Fruit fly (Drosophila melanogaster): ENCODE measurements around the gene CG12439.

The CG12439 gene

dm6 chr2L:9076821-9077220 lies at the start of gene CG12439:
CG12439 (plus strand) TSS chr2L:9077121.
- TF ChIP-seq psq (optimal IDR thresholded peaks at IDR 0.05) (no peak), CG8478 (optimal IDR thresholded peaks at IDR 0.05) (no peak), pan (optimal IDR thresholded peaks at IDR 0.05) (no peak)

DNA sequence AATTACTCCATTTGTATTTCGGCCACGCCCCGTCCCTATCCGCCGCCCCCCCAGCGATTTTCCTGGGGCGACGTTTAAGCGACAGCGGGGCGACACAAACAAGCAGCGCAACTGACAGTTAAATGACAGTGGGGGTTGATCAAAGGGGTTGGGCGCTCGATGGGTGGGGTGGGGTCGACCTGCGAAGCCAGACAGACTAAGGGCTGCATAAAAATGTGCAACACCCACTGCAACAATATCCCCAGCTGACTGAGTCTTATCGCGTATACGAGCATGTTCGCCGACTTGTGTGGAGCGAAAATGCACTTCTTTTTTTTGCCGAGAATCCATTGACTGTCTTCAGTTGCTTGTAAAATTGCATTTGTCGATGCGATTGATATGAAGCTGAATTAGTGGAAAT lies 45.2 kb upstream of the CG12439 start, which contains the start of gene CG9582:
CG9582 (minus strand) TSS at position 101 of the 400 bp plus-strand sequence.
- TF ChIP-seq CG8478 (optimal IDR thresholded peaks at IDR 0.05): no peak
- no peak for TF ChIP-seq usp (GFP tag; optimal IDR thresholded peaks at IDR 0.05)
- no peak for TF ChIP-seq psq (optimal IDR thresholded peaks at IDR 0.05)
- TF ChIP-seq pan (optimal IDR thresholded peaks at IDR 0.05): no peak
- TF ChIP-seq EcR (GFP tag; optimal IDR thresholded peaks at IDR 0.05): no peak
- no peak for TF ChIP-seq Dll (optimal IDR thresholded peaks at IDR 0.05)

DNA sequence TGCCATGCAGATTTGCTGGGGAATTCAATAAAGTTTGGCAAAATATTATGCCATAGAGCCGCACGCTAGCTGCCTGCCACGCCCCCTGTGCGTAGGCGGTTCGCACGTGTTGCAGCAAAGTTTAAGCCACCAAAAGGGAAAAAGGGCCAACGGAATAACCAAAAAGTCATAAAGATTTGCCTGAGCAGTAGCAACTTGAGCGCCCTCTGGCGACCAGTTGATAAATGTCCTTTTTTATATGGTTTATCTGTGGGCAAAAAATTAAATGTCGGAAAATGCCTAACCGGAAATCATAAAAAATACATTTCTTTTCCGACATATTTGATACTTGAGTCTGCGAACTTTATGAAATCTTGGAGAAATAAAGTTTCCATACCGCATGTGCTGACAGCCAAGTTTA lies 9.8 kb upstream of the CG12439 start:
- TF ChIP-seq pan (optimal IDR thresholded peaks at IDR 0.05) (no peak), Dll (optimal IDR thresholded peaks at IDR 0.05) (no peak), usp (GFP tag; optimal IDR thresholded peaks at IDR 0.05) (no peak), EcR (GFP tag; optimal IDR thresholded peaks at IDR 0.05) (no peak), psq (optimal IDR thresholded peaks at IDR 0.05) (no peak), CG8478 (optimal IDR thresholded peaks at IDR 0.05) (no peak)

DNA sequence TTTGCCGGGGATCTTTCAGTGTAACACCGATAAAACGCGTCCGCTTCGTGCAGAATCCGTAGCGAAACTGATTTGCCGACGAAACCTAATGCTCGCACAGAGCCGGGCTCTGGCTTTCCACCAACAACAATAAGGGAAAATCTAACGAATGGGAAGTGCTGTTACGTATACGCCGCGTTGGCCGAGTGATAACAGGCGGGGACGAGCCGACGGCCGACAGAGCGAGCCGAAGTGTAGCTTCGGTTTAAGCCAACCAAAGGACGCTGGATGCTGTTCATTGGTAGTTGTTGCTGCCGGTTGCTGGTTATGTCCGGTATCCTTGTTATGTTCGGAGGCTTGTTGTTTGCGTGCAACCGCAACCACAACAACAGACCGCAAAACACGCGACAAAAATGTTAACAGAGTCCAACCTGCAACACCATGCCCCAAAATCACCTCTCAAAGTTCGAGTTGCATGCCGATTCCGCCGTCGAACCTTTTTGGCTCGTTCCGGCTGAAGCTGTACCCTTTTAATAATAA lies 5.8 kb upstream of the CG12439 start, which contains the start of gene DIP-zeta:
DIP-zeta (minus strand) TSS at position 71 of the 519 bp plus-strand sequence.
- TF ChIP-seq EcR (GFP tag; optimal IDR thresholded peaks at IDR 0.05) (no peak), pan (optimal IDR thresholded peaks at IDR 0.05) (no peak), Dll (optimal IDR thresholded peaks at IDR 0.05) (no peak), usp (GFP tag; optimal IDR thresholded peaks at IDR 0.05) (no peak), CG8478 (optimal IDR thresholded peaks at IDR 0.05) (no peak), psq (optimal IDR thresholded peaks at IDR 0.05) (no peak)

dm6 chr2L:9082750-9083149 lies 5.8 kb downstream of the CG12439 start:
- TF ChIP-seq EcR (GFP tag; optimal IDR thresholded peaks at IDR 0.05) (no peak), psq (optimal IDR thresholded peaks at IDR 0.05) (no peak), Dll (optimal IDR thresholded peaks at IDR 0.05) (no peak), pan (optimal IDR thresholded peaks at IDR 0.05) (no peak), usp (GFP tag; optimal IDR thresholded peaks at IDR 0.05) (no peak), CG8478 (optimal IDR thresholded peaks at IDR 0.05) (no peak)

DNA sequence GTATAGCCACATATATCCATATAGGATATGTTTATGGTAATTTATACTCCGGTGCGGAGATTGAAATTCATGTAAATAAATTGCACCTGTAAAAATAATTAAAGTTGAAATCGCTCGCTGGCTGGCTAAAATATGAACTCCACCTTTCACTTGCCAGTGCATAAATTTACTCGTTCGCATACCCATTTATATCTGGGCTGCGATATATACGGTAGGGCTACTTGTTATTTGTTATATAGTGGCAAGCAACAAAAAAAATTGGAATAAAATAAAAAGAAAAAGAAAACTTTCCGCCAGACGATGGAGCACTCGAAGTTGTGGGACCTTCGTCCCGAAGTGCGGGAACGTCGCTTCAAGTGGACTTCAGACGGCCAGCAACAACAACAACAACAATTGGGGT lies 6.9 kb downstream of the CG12439 start, which contains the start of gene Toll-4:
Toll-4 (plus strand) TSS at position 301 of the 400 bp plus-strand sequence.
- TF ChIP-seq usp (GFP tag; optimal IDR thresholded peaks at IDR 0.05) (no peak), pan (optimal IDR thresholded peaks at IDR 0.05) (no peak), CG8478 (optimal IDR thresholded peaks at IDR 0.05) (no peak), psq (optimal IDR thresholded peaks at IDR 0.05) (no peak), EcR (GFP tag; optimal IDR thresholded peaks at IDR 0.05) (no peak), Dll (optimal IDR thresholded peaks at IDR 0.05) (no peak)

- no peak for TF ChIP-seq usp (GFP tag; optimal IDR thresholded peaks at IDR 0.05)
- no peak for TF ChIP-seq pan (optimal IDR thresholded peaks at IDR 0.05)
- no peak for TF ChIP-seq Dll (optimal IDR thresholded peaks at IDR 0.05)
- no peak for TF ChIP-seq EcR (GFP tag; optimal IDR thresholded peaks at IDR 0.05)
- no peak for TF ChIP-seq psq (optimal IDR thresholded peaks at IDR 0.05)
- TF ChIP-seq CG8478 (optimal IDR thresholded peaks at IDR 0.05): no peak
Observed at dm6 chr2L:9089543-9090088, 12.7 kb downstream of the CG12439 start.

DNA sequence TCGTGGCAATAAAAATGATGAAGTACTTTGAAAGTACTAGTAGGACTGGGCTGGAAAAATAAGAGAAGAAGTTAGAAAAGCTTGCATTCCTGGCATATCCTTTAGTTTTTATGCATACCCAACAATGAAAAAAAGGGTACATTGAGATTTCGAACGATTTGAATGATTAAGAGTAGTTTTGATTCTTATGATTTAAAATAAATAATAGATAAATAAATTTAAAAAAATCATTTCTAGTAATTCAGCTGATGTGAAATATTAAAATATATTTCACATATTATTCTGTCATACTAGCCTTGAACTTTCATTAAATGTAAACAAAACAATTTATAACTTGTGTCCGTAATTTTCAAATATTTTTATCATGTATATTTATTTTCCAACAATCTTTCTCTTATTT lies 20.3 kb downstream of the CG12439 start, which contains the start of gene CG31609:
CG31609 (plus strand) TSS at position 301 of the 400 bp plus-strand sequence.
- no peak for TF ChIP-seq CG8478 (optimal IDR thresholded peaks at IDR 0.05)

- TF ChIP-seq psq (optimal IDR thresholded peaks at IDR 0.05) (no peak), usp (GFP tag; optimal IDR thresholded peaks at IDR 0.05) (no peak), pan (optimal IDR thresholded peaks at IDR 0.05) (no peak), CG8478 (optimal IDR thresholded peaks at IDR 0.05) (no peak), EcR (GFP tag; optimal IDR thresholded peaks at IDR 0.05) (no peak), Dll (optimal IDR thresholded peaks at IDR 0.05) (no peak)
Observed at dm6 chr2L:9111514-9111913, 34.6 kb downstream of the CG12439 start, which contains the start of gene Or30a. Or30a (plus strand) TSS chr2L:9111814.

DNA sequence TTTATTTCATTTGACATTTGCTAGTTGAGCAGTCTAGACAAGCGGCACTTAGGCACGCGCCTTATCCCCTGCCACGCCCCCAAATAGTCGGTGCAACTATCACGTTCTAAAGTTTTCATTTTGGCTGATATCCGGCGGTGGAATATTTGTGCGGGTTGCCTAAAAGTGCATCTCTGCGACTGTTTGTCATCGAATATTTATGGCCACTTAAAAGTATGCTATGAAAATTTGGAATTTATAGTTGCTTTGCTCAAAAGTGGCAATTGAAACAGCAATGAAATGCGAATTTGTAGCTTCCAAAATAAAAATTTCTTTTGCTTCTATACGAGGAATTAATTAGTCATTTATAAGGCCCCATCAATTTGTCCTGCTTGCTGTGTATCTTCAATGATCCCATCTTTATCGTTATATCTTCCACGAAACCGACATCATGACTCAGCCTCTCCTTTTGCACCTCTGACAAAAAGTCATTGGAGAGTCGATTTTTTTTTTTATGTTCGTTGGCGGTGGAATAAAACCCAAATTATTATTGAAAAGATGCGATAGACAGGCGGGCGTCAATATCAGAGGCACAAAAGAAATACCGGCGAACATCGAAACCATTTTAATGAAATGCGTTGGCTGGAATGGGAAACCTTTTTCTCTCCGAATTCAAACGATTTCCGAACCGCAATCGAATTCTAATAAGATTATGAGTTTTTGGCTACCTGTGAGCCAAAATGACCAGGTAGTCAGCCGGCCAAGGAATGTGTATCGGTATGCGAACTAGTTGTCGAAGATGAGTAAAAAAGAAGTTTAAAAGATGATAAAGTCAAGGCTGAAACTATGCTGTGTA lies 43.8 kb downstream of the CG12439 start:
- no peak for TF ChIP-seq psq (optimal IDR thresholded peaks at IDR 0.05)
- no peak for TF ChIP-seq usp (GFP tag; optimal IDR thresholded peaks at IDR 0.05)
- TF ChIP-seq EcR (GFP tag; optimal IDR thresholded peaks at IDR 0.05): no peak
- no peak for TF ChIP-seq CG8478 (optimal IDR thresholded peaks at IDR 0.05)
- no peak for TF ChIP-seq Dll (optimal IDR thresholded peaks at IDR 0.05)
- no peak for TF ChIP-seq pan (optimal IDR thresholded peaks at IDR 0.05)

dm6 chr2L:9122371-9122770 lies 45.5 kb downstream of the CG12439 start:
- TF ChIP-seq usp (GFP tag; optimal IDR thresholded peaks at IDR 0.05) (no peak), pan (optimal IDR thresholded peaks at IDR 0.05) (no peak), psq (optimal IDR thresholded peaks at IDR 0.05) (no peak), EcR (GFP tag; optimal IDR thresholded peaks at IDR 0.05) (no peak), CG8478 (optimal IDR thresholded peaks at IDR 0.05) (no peak), Dll (optimal IDR thresholded peaks at IDR 0.05) (no peak)

DNA sequence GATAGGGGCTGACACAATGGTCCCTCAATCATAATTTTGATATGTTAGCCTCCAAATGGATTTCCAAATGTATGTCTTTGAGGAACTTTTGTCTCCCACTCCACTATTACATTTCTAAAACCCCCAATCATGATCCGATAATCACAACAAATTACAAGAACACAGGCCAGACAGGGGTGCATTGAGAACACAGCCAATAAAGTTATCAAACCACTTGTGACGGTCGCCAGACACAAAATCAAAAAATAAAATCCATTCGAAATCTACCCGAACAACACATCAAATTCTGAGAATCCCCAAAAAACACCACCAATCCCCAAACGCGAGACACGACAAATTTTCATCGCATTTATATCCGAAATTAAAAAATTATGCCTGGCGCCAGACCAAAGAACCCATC lies 46.8 kb downstream of the CG12439 start:
- TF ChIP-seq EcR (GFP tag; optimal IDR thresholded peaks at IDR 0.05): no peak
- no peak for TF ChIP-seq Dll (optimal IDR thresholded peaks at IDR 0.05)
- no peak for TF ChIP-seq pan (optimal IDR thresholded peaks at IDR 0.05)
- no peak for TF ChIP-seq usp (GFP tag; optimal IDR thresholded peaks at IDR 0.05)
- TF ChIP-seq psq (optimal IDR thresholded peaks at IDR 0.05): no peak
- TF ChIP-seq CG8478 (optimal IDR thresholded peaks at IDR 0.05): no peak
